Fruit fly (Drosophila melanogaster) whole organism, embryonic: Measurements from ENCODE around the gene CG10621.

Experiments used
- B-H1 ChIP-seq: fragments of 200-800 bp; sonication (Bioruptor generic); IDR thresholded peaks from 3 replicates; pipeline ENCODE4 v1.3.6; 2022; ENCODE audit warnings: missing biosample characterization, missing genetic modification characterization
- Blimp-1 ChIP-seq: fragments of 200-800 bp; sonication (Bioruptor generic); optimal IDR thresholded peaks from 3 replicates; lab custom pipeline; 2018; ENCODE audit warnings: missing biosample characterization, missing genetic modification characterization, mild to moderate bottlenecking, moderate library complexity, missing genetic modification reagents
- CG10979 ChIP-seq: fragments of 200-800 bp; sonication (Bioruptor generic); optimal IDR thresholded peaks from 2 replicates; lab custom pipeline; 2018; ENCODE audit warnings: missing biosample characterization, mild to moderate bottlenecking, missing genetic modification characterization, moderate library complexity
- CG11247 ChIP-seq: fragments of 200-800 bp; sonication (Bioruptor generic); IDR thresholded peaks from 2 replicates; pipeline ENCODE4 v1.3.6; 2022; ENCODE audit warnings: missing biosample characterization, missing genetic modification characterization
- CG11723 ChIP-seq: fragments of 200-800 bp; sonication (Bioruptor generic); optimal IDR thresholded peaks from 2 replicates; lab custom pipeline; 2017; ENCODE audit warnings: missing biosample characterization, mild to moderate bottlenecking, missing genetic modification characterization
- CG1233 ChIP-seq: fragments of 200-800 bp; sonication (Bioruptor generic); optimal IDR thresholded peaks from 4 replicates; lab custom pipeline; 2018; ENCODE audit warnings: missing biosample characterization, mild to moderate bottlenecking, missing genetic modification characterization
- CG12659 ChIP-seq: fragments of 200-800 bp; sonication (Bioruptor generic); optimal IDR thresholded peaks from 3 replicates; lab custom pipeline; 2017; ENCODE audit warnings: mild to moderate bottlenecking, missing biosample characterization, missing genetic modification reagents, missing genetic modification characterization
- CG13894 ChIP-seq: fragments of 200-800 bp; sonication (Bioruptor generic); optimal IDR thresholded peaks from 3 replicates; lab custom pipeline; 2018; ENCODE audit warnings: missing biosample characterization, mild to moderate bottlenecking, missing genetic modification characterization, moderate library complexity
- CG1529 ChIP-seq: fragments of 200-800 bp; sonication (Bioruptor generic); optimal IDR thresholded peaks from 3 replicates; lab custom pipeline; 2018; ENCODE audit warnings: missing biosample characterization, missing genetic modification characterization
- CG17328 ChIP-seq: fragments of 200-800 bp; sonication (Bioruptor generic); IDR thresholded peaks from 2 replicates; pipeline ENCODE4 v1.3.6; 2022; ENCODE audit warnings: missing biosample characterization, missing genetic modification characterization
- CG17385 ChIP-seq: fragments of 200-800 bp; sonication (Bioruptor generic); optimal IDR thresholded peaks from 3 replicates; lab custom pipeline; 2018; ENCODE audit warnings: missing biosample characterization, mild to moderate bottlenecking, missing genetic modification characterization
- CG17829 ChIP-seq: fragments of 200-800 bp; optimal IDR thresholded peaks from 2 replicates; lab custom pipeline; 2019; ENCODE audit warnings: missing biosample characterization, mild to moderate bottlenecking, missing genetic modification characterization, moderate library complexity
- CG2120 ChIP-seq: fragments of 200-800 bp; sonication (Bioruptor generic); optimal IDR thresholded peaks from 3 replicates; lab custom pipeline; 2016; ENCODE audit warnings: missing biosample characterization, missing genetic modification characterization
- CG2712 ChIP-seq: fragments of 200-800 bp; optimal IDR thresholded peaks from 3 replicates; lab custom pipeline; 2019; ENCODE audit warnings: missing biosample characterization, mild to moderate bottlenecking, missing genetic modification characterization, moderate library complexity
- CG31224 ChIP-seq: fragments of 200-800 bp; sonication (Bioruptor generic); IDR thresholded peaks from 2 replicates; pipeline ENCODE4 v1.3.6; 2022; ENCODE audit warnings: missing biosample characterization, missing genetic modification characterization
- CG3847 ChIP-seq: fragments of 200-800 bp; sonication (Bioruptor generic); IDR thresholded peaks from 2 replicates; pipeline ENCODE4 v1.3.6; 2022; ENCODE audit warnings: missing biosample characterization, missing genetic modification characterization
- CG6689 ChIP-seq: fragments of 200-800 bp; sonication (Bioruptor generic); IDR thresholded peaks from 2 replicates; pipeline ENCODE4 v1.3.6; 2022; ENCODE audit warnings: missing biosample characterization, missing genetic modification characterization
- CG7928 ChIP-seq: fragments of 200-800 bp; sonication (Bioruptor generic); optimal IDR thresholded peaks from 2 replicates; lab custom pipeline; 2017; ENCODE audit warnings: missing biosample characterization, mild to moderate bottlenecking, missing genetic modification characterization
- CG9727 ChIP-seq: fragments of 200-800 bp; sonication (Bioruptor generic); optimal IDR thresholded peaks from 3 replicates; lab custom pipeline; 2017; ENCODE audit warnings: missing biosample characterization, mild to moderate bottlenecking, missing genetic modification characterization
- Camta ChIP-seq: fragments of 200-800 bp; sonication (Bioruptor generic); optimal IDR thresholded peaks from 2 replicates; lab custom pipeline; 2016; ENCODE audit warnings: missing biosample characterization, missing genetic modification characterization
- CoRest ChIP-seq: fragments of 200-800 bp; sonication (Bioruptor generic); optimal IDR thresholded peaks from 3 replicates; lab custom pipeline; 2018; ENCODE audit warnings: missing biosample characterization, mild to moderate bottlenecking, missing genetic modification characterization, moderate library complexity
- Fer1 ChIP-seq: fragments of 200-800 bp; sonication (Bioruptor generic); optimal IDR thresholded peaks from 2 replicates; lab custom pipeline; 2017; ENCODE audit warnings: missing biosample characterization, mild to moderate bottlenecking, missing genetic modification characterization
- Fer2 ChIP-seq: fragments of 200-800 bp; sonication (Bioruptor generic); optimal IDR thresholded peaks from 2 replicates; lab custom pipeline; 2018; ENCODE audit warnings: missing biosample characterization, mild to moderate bottlenecking, missing genetic modification characterization, moderate library complexity
- H2.0 ChIP-seq: fragments of 200-800 bp; sonication (Bioruptor generic); IDR thresholded peaks from 2 replicates; pipeline ENCODE4 v1.3.6; 2022; ENCODE audit warnings: missing biosample characterization, missing genetic modification characterization
- HLHmδ ChIP-seq: fragments of 200-800 bp; sonication (Bioruptor generic); optimal IDR thresholded peaks from 2 replicates; lab custom pipeline; 2018; ENCODE audit warnings: missing biosample characterization, mild to moderate bottlenecking, missing genetic modification characterization, moderate library complexity
- Hand ChIP-seq: fragments of 200-800 bp; sonication (Bioruptor generic); optimal IDR thresholded peaks from 2 replicates; lab custom pipeline; 2017; ENCODE audit warnings: mild to moderate bottlenecking, missing biosample characterization, missing genetic modification reagents, missing genetic modification characterization
- MBD-R2 ChIP-seq: fragments of 200-800 bp; sonication (Bioruptor generic); IDR thresholded peaks from 2 replicates; pipeline ENCODE4 v1.3.6; 2022; ENCODE audit warnings: missing biosample characterization, missing genetic modification characterization
- PHDP ChIP-seq: fragments of 200-800 bp; sonication (Bioruptor generic); optimal IDR thresholded peaks from 3 replicates; lab custom pipeline; 2018; ENCODE audit warnings: missing biosample characterization, mild to moderate bottlenecking, missing genetic modification characterization, moderate library complexity
- Sox102F ChIP-seq: fragments of 200-800 bp; sonication (Bioruptor generic); optimal IDR thresholded peaks from 2 replicates; lab custom pipeline; 2018; ENCODE audit warnings: missing biosample characterization, mild to moderate bottlenecking, missing genetic modification characterization, moderate library complexity
- Spps ChIP-seq: fragments of 200-800 bp; sonication (Bioruptor generic); optimal IDR thresholded peaks from 2 replicates; lab custom pipeline; 2018; ENCODE audit warnings: missing biosample characterization, mild to moderate bottlenecking, missing genetic modification characterization
- TFAM ChIP-seq: fragments of 200-800 bp; sonication (Bioruptor generic); optimal IDR thresholded peaks from 2 replicates; lab custom pipeline; 2017; ENCODE audit warnings: missing biosample characterization, missing genetic modification characterization, inconsistent platforms
- Taf1 ChIP-seq: fragments of 200-800 bp; sonication (Bioruptor generic); IDR thresholded peaks from 2 replicates; pipeline ENCODE4 v1.3.6; 2022; ENCODE audit warnings: missing biosample characterization, missing genetic modification characterization
- Vsx1 ChIP-seq: fragments of 200-800 bp; sonication (Bioruptor generic); optimal IDR thresholded peaks from 2 replicates; lab custom pipeline; 2017; ENCODE audit warnings: missing biosample characterization, mild to moderate bottlenecking, missing genetic modification characterization, missing genetic modification reagents
- ara ChIP-seq: fragments of 200-800 bp; sonication (Bioruptor generic); IDR thresholded peaks from 2 replicates; pipeline ENCODE4 v1.3.6; 2022; ENCODE audit warnings: missing biosample characterization, missing genetic modification characterization
- bab2 ChIP-seq: fragments of 200-800 bp; sonication (Bioruptor generic); optimal IDR thresholded peaks from 2 replicates; lab custom pipeline; 2016; ENCODE audit warnings: missing biosample characterization, missing genetic modification characterization
- bsh ChIP-seq, 2 experiments: fragments of 200-800 bp; sonication (Bioruptor generic); optimal IDR thresholded peaks; 2 replicates each; lab custom pipeline; 2017 to 2018; ENCODE audit warnings: mild to moderate bottlenecking in 2 of 2, missing biosample characterization in 2 of 2, missing genetic modification characterization in 2 of 2, moderate library complexity in 1 of 2
- danr ChIP-seq: fragments of 200-800 bp; sonication (Bioruptor generic); IDR thresholded peaks from 2 replicates; pipeline ENCODE4 v1.3.6; 2022; ENCODE audit warnings: missing biosample characterization, missing genetic modification characterization
- gem ChIP-seq: fragments of 200-800 bp; sonication (Bioruptor generic); optimal IDR thresholded peaks from 2 replicates; lab custom pipeline; 2019; ENCODE audit warnings: missing biosample characterization, mild to moderate bottlenecking, missing genetic modification characterization, moderate library complexity
- gsb ChIP-seq: fragments of 200-800 bp; sonication (Bioruptor generic); IDR thresholded peaks from 2 replicates; pipeline ENCODE4 v1.3.6; 2022; ENCODE audit warnings: missing biosample characterization, missing genetic modification characterization
- inv ChIP-seq: fragments of 200-800 bp; sonication (Bioruptor generic); IDR thresholded peaks from 2 replicates; pipeline ENCODE4 v1.3.6; 2022; ENCODE audit warnings: missing biosample characterization, missing genetic modification characterization; ENCODE audit not compliant: partially characterized antibody
- lmd ChIP-seq: fragments of 200-800 bp; sonication (Bioruptor generic); IDR thresholded peaks from 2 replicates; pipeline ENCODE4 v1.3.6; 2022; ENCODE audit warnings: missing biosample characterization, missing genetic modification characterization
- org-1 ChIP-seq: fragments of 200-800 bp; sonication (Bioruptor generic); optimal IDR thresholded peaks from 2 replicates; lab custom pipeline; 2017; ENCODE audit warnings: missing biosample characterization, missing genetic modification characterization
- pb ChIP-seq: fragments of 200-800 bp; sonication (Bioruptor generic); optimal IDR thresholded peaks from 3 replicates; lab custom pipeline; 2016; ENCODE audit warnings: missing biosample characterization, missing genetic modification characterization
- pros ChIP-seq: fragments of 200-800 bp; sonication (Bioruptor generic); optimal IDR thresholded peaks from 3 replicates; lab custom pipeline; 2019; ENCODE audit warnings: missing biosample characterization, mild to moderate bottlenecking, missing genetic modification characterization, moderate library complexity
- scrt ChIP-seq: fragments of 200-800 bp; sonication (Bioruptor generic); optimal IDR thresholded peaks from 2 replicates; lab custom pipeline; 2018; ENCODE audit warnings: missing biosample characterization, mild to moderate bottlenecking, missing genetic modification characterization, moderate library complexity
- tio ChIP-seq: fragments of 200-800 bp; sonication (Bioruptor generic); optimal IDR thresholded peaks from 2 replicates; lab custom pipeline; 2017; ENCODE audit warnings: missing biosample characterization, missing genetic modification characterization, inconsistent platforms
- twi ChIP-seq: fragments of 200-800 bp; optimal IDR thresholded peaks from 2 replicates; lab custom pipeline; 2019; ENCODE audit warnings: missing biosample characterization, mild to moderate bottlenecking, missing genetic modification characterization, moderate library complexity
- usp ChIP-seq: fragments of >200 bp; optimal IDR thresholded peaks from 2 replicates; lab custom pipeline; 2017; ENCODE audit warnings: missing biosample characterization, missing genetic modification characterization
- zen2 ChIP-seq: fragments of 200-800 bp; sonication (Bioruptor generic); IDR thresholded peaks from 3 replicates; pipeline ENCODE4 v1.3.6; 2022; ENCODE audit warnings: missing biosample characterization, missing genetic modification characterization; ENCODE audit not compliant: partially characterized antibody

Gene CG10621

DNA sequence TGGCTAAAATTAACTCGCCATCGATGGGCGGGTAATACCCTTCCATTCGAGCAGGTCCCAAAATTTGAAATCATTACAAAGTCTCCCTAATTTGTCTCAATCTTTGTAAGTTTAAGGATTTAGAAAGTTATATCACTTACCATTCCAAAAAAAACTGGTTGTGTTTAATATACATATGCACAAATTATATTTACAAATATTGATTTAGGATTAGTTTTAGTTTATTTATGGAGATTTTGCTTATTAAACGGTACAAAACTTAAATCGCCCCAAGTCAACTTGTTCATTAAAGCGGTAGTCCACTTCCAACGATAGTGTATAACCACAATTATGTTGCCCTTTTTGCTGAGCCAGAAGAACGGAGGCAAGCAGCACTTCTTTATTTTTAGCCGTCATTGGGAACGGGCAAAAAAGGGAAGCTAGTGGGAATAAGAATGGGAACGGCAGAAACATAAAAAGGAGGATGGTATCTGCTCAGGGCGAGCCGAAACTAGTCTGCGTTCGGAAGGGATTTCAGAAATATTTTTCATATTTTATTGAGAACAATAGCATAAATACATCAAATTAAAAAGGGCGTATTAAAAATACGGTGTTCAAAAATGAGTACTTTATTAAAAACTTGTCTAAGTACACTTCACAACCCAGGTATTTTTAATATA is 6.0 kb downstream of the CG10621 start (continued):
- TF ChIP-seq CG9727 (GFP tag; lab: Kevin White, UChicago) (peak; percentile 58), CG1529 (GFP tag; lab: Kevin White, UChicago) (peak; percentile 87), CG2120 (GFP tag; lab: Kevin White, UChicago) (peak; percentile 24), CG7928 (no peak), CG11247 (GFP tag; lab: Robert Waterston, UW) (no peak; the same call in 1 of the 2 replicates), Taf1 (no peak), CG3847 (0 out of 2 replicates have a peak, but pooled peaks have one; percentile 14), HLHmδ (GFP tag; lab: Kevin White, UChicago) (no peak), CG13894 (tag; lab: Kevin White, UChicago) (no peak), gsb (no peak), zen2 (GFP tag; lab: Robert Waterston, UW) (no peak), Fer1 (GFP tag; lab: Kevin White, UChicago) (peak; percentile 7), CG17385 (GFP tag; lab: Kevin White, UChicago) (peak; percentile 62), lmd (GFP tag; lab: Robert Waterston, UW) (peak; percentile 66), PHDP (tag; lab: Kevin White, UChicago) (peak; percentile 84), CG17328 (GFP tag; lab: Robert Waterston, UW) (peak; percentile 50), scrt (no peak), MBD-R2 (GFP tag; lab: Robert Waterston, UW) (no peak), Vsx1 (GFP tag; lab: Kevin White, UChicago) (peak; percentile 66), TFAM (no peak), CG31224 (GFP tag; lab: Robert Waterston, UW) (peak; percentile 96), Sox102F (GFP tag; lab: Kevin White, UChicago) (peak; percentile 85), CG10979 (tag; lab: Kevin White, UChicago) (peak; percentile 86), CG1233 (GFP tag; lab: Kevin White, UChicago) (peak; percentile 61), pb (GFP tag; lab: Kevin White, UChicago) (no peak), CG2712 (tag; lab: Kevin White, UChicago) (peak; percentile 90), Fer2 (peak; percentile 32), H2.0 (GFP tag; lab: Robert Waterston, UW) (0 out of 2 replicates have a peak, but pooled peaks have one; percentile 10), pros (GFP tag; lab: Kevin White, UChicago) (no peak), bsh (GFP tag; optimal IDR thresholded peaks at IDR 0.05; lab: Kevin White, UChicago) (peak; percentile 93 to 95), CoRest (tag; lab: Kevin White, UChicago) (peak; percentile 80), inv (GFP tag; lab: Robert Waterston, UW) (no peak), CG17829 (tag; lab: Kevin White, UChicago) (peak; percentile 81), twi (tag; lab: Kevin White, UChicago) (peak; percentile 36), CG6689 (GFP tag; lab: Robert Waterston, UW) (peak; percentile 74), ara (peak; percentile 30; the same call in 1 of the 2 replicates), CG12659 (GFP tag; lab: Kevin White, UChicago) (peak; percentile 44), tio (GFP tag; lab: Kevin White, UChicago) (peak; percentile 76), Spps (tag; lab: Kevin White, UChicago) (peak; percentile 71), usp (GFP tag; lab: Kevin White, UChicago) (no peak), Hand (GFP tag; lab: Kevin White, UChicago) (peak; percentile 46), bab2 (GFP tag; lab: Kevin White, UChicago) (peak; percentile 22), Blimp-1 (GFP tag; lab: Kevin White, UChicago) (peak; percentile 81), gem (tag; lab: Kevin White, UChicago) (peak; percentile 91), org-1 (GFP tag; lab: Kevin White, UChicago) (peak; percentile 54), CG11723 (GFP tag; lab: Kevin White, UChicago) (peak; percentile 49), danr (GFP tag; lab: Robert Waterston, UW) (peak; percentile 43; the same call in 1 of the 2 replicates), B-H1 (GFP tag; lab: Robert Waterston, UW) (peak; percentile 50; the same call in 2 of the 3 replicates), Camta (GFP tag; lab: Kevin White, UChicago) (peak; percentile 46)
